Worm (Caenorhabditis elegans) whole organism, L1 larva: ENCODE measurements around the gene F58A3.3.
A peak's percentile ranks its signal among the peaks of the same experiment; 100 is the strongest.

ENCODE experiments used
- C16A3.4 ChIP-seq: fragments of 150-350 bp; optimal IDR thresholded peaks from 2 replicates; lab custom pipeline; 2014; ENCODE audit warnings: missing biosample characterization, missing genetic modification characterization
- C34B4.2 ChIP-seq: sonication (generic microtip); optimal IDR thresholded peaks from 2 replicates; lab custom pipeline; 2017; ENCODE audit warnings: mild to moderate bottlenecking, missing genetic modification characterization, missing compliant biosample characterization
- aha-1 ChIP-seq: fragments of 150-350 bp; optimal IDR thresholded peaks from 2 replicates; lab custom pipeline; 2014; ENCODE audit warnings: missing biosample characterization, missing genetic modification characterization
- ama-1 ChIP-seq: fragments of 150-350 bp; optimal IDR thresholded peaks from 2 replicates; lab custom pipeline; 2014
- ceh-8 ChIP-seq: fragments of 200-800 bp; sonication (Bioruptor generic); optimal IDR thresholded peaks from 2 replicates; lab custom pipeline; 2018; ENCODE audit warnings: mild to moderate bottlenecking, missing genetic modification characterization, moderate library complexity, missing compliant biosample characterization
- ceh-82 ChIP-seq, 3 experiments: fragments of 150-350 bp in 1 of 3; sonication (generic microtip) in 2 of 3; optimal IDR thresholded peaks; 2 replicates each; lab custom pipeline; 2014 to 2017; ENCODE audit warnings: missing biosample characterization in 3 of 3, missing genetic modification characterization in 3 of 3
- ces-1 ChIP-seq: fragments of 150-350 bp; optimal IDR thresholded peaks from 2 replicates; lab custom pipeline; 2014; ENCODE audit warnings: missing biosample characterization, missing genetic modification reagents, missing genetic modification characterization
- dsc-1 ChIP-seq: sonication (generic microtip); optimal IDR thresholded peaks from 2 replicates; lab custom pipeline; 2016; ENCODE audit warnings: mild to moderate bottlenecking, missing genetic modification characterization, missing compliant biosample characterization
- efl-1 ChIP-seq, 4 experiments: fragments of 150-350 bp; optimal IDR thresholded peaks in 3 of 4; peaks in 1 of 4; 1 replicate in 1 of 4; 2 replicates in 3 of 4; lab custom pipeline; 2014; ENCODE audit warnings: missing biosample characterization in 2 of 4, missing genetic modification characterization in 2 of 4, missing genetic modification reagents in 2 of 4
- egl-13 ChIP-seq: sonication (generic microtip); optimal IDR thresholded peaks from 2 replicates; lab custom pipeline; 2016; ENCODE audit warnings: missing genotype, missing genetic modification reagents, missing genetic modification characterization, missing compliant biosample characterization
- egl-27 ChIP-seq, 2 experiments: fragments of 150-350 bp in 1 of 2; sonication (generic microtip); optimal IDR thresholded peaks; 3 replicates each; lab custom pipeline; 2017 to 2018; ENCODE audit warnings: missing biosample characterization in 2 of 2, missing genetic modification characterization in 2 of 2, missing genetic modification reagents in 2 of 2
- ets-5 ChIP-seq: fragments of 200-800 bp; sonication (Bioruptor generic); IDR thresholded peaks from 2 replicates; pipeline ENCODE4 v1.3.6; 2022; ENCODE audit warnings: missing genetic modification characterization, missing compliant biosample characterization
- fkh-10 ChIP-seq: sonication (generic microtip); optimal IDR thresholded peaks from 2 replicates; lab custom pipeline; 2017; ENCODE audit warnings: missing biosample characterization, missing genetic modification reagents, missing genetic modification characterization
- fkh-4 ChIP-seq: sonication (generic microtip); optimal IDR thresholded peaks from 2 replicates; lab custom pipeline; 2016; ENCODE audit warnings: missing compliant biosample characterization, missing genetic modification characterization, borderline replicate concordance
- fkh-8 ChIP-seq: sonication (generic microtip); optimal IDR thresholded peaks from 2 replicates; lab custom pipeline; 2016; ENCODE audit warnings: mild to moderate bottlenecking, missing genetic modification characterization, missing compliant biosample characterization
- fos-1 ChIP-seq: fragments of 150-350 bp; optimal IDR thresholded peaks from 2 replicates; lab custom pipeline; 2014; ENCODE audit warnings: missing biosample characterization, missing genetic modification characterization
- grh-1 ChIP-seq: fragments of 200-800 bp; sonication (Bioruptor generic); IDR thresholded peaks from 2 replicates; pipeline ENCODE4 v1.3.6; 2022; ENCODE audit warnings: missing genetic modification reagents, missing genetic modification characterization, missing compliant biosample characterization
- hpl-2 ChIP-seq: fragments of 150-350 bp; optimal IDR thresholded peaks from 2 replicates; lab custom pipeline; 2014; ENCODE audit warnings: missing biosample characterization, missing genetic modification reagents, missing genetic modification characterization
- irx-1 ChIP-seq: sonication (generic microtip); optimal IDR thresholded peaks from 2 replicates; lab custom pipeline; 2016; ENCODE audit warnings: missing genetic modification characterization, missing compliant biosample characterization
- isw-1 ChIP-seq: fragments of 200-800 bp; sonication (Bioruptor generic); IDR thresholded peaks from 2 replicates; pipeline ENCODE4 v1.3.6; 2022; ENCODE audit warnings: missing genetic modification characterization, missing compliant biosample characterization
- lin-13 ChIP-seq: fragments of 150-350 bp; optimal IDR thresholded peaks from 2 replicates; lab custom pipeline; 2014; ENCODE audit warnings: missing biosample characterization, missing genetic modification reagents, missing genetic modification characterization
- lin-14 ChIP-seq: fragments of 200-800 bp; sonication (Bioruptor generic); optimal IDR thresholded peaks from 2 replicates; lab custom pipeline; 2018; ENCODE audit warnings: mild to moderate bottlenecking, missing genetic modification characterization, moderate library complexity, missing compliant biosample characterization
- lin-35 ChIP-seq, 2 experiments: fragments of 150-350 bp; optimal IDR thresholded peaks; 2 replicates each; lab custom pipeline; 2014; ENCODE audit warnings: missing biosample characterization in 2 of 2, missing genetic modification characterization in 2 of 2, missing genetic modification reagents in 2 of 2
- mab-9 ChIP-seq: fragments of 200-800 bp; sonication (Bioruptor generic); IDR thresholded peaks from 2 replicates; pipeline ENCODE4 v1.3.6; 2022; ENCODE audit warnings: missing genetic modification reagents, missing genetic modification characterization, missing compliant biosample characterization
- nhr-11 ChIP-seq: fragments of 150-350 bp; optimal IDR thresholded peaks from 2 replicates; lab custom pipeline; 2014; ENCODE audit warnings: missing biosample characterization, missing genetic modification characterization
- nhr-20 ChIP-seq: sonication (generic microtip); optimal IDR thresholded peaks from 2 replicates; lab custom pipeline; 2016; ENCODE audit warnings: mild to moderate bottlenecking, missing genetic modification characterization, missing compliant biosample characterization
- nhr-237 ChIP-seq: fragments of 150-350 bp; optimal IDR thresholded peaks from 2 replicates; lab custom pipeline; 2014; ENCODE audit warnings: missing biosample characterization, missing genetic modification characterization
- nhr-47 ChIP-seq: sonication (generic microtip); optimal IDR thresholded peaks from 2 replicates; lab custom pipeline; 2016; ENCODE audit warnings: mild to moderate bottlenecking, missing genetic modification characterization, moderate library complexity, missing compliant biosample characterization
- nhr-76 ChIP-seq: sonication (generic microtip); optimal IDR thresholded peaks from 2 replicates; lab custom pipeline; 2017; ENCODE audit warnings: missing biosample characterization, missing genetic modification characterization
- nhr-77 ChIP-seq: fragments of 150-350 bp; optimal IDR thresholded peaks from 2 replicates; lab custom pipeline; 2014; ENCODE audit warnings: missing biosample characterization, missing genetic modification characterization
- skn-1 ChIP-seq: fragments of 150-350 bp; optimal IDR thresholded peaks from 2 replicates; lab custom pipeline; 2014; ENCODE audit warnings: missing biosample characterization, missing genetic modification characterization
- snpc-4 ChIP-seq: fragments of 150-350 bp; optimal IDR thresholded peaks from 2 replicates; lab custom pipeline; 2014; ENCODE audit warnings: missing biosample characterization, missing genetic modification characterization
- snu-23 ChIP-seq: sonication (generic microtip); optimal IDR thresholded peaks from 2 replicates; lab custom pipeline; 2016; ENCODE audit warnings: missing genetic modification characterization, missing compliant biosample characterization
- sox-4 ChIP-seq: sonication (generic microtip); optimal IDR thresholded peaks from 2 replicates; lab custom pipeline; 2016; ENCODE audit warnings: missing genetic modification characterization, missing compliant biosample characterization
- sup-37 ChIP-seq: fragments of 200-800 bp; sonication (Bioruptor generic); optimal IDR thresholded peaks from 2 replicates; lab custom pipeline; 2018; ENCODE audit warnings: mild to moderate bottlenecking, missing genetic modification characterization, missing compliant biosample characterization
- swsn-7 ChIP-seq: sonication (generic microtip); optimal IDR thresholded peaks from 2 replicates; lab custom pipeline; 2016; ENCODE audit warnings: missing genetic modification characterization, missing compliant biosample characterization
- tbx-2 ChIP-seq: sonication (generic microtip); optimal IDR thresholded peaks from 2 replicates; lab custom pipeline; 2016; ENCODE audit warnings: missing genetic modification characterization, missing compliant biosample characterization
- unc-130 ChIP-seq: fragments of 150-350 bp; optimal IDR thresholded peaks from 2 replicates; lab custom pipeline; 2017; ENCODE audit warnings: missing biosample characterization, missing genetic modification characterization, inconsistent platforms
- zag-1 ChIP-seq: fragments of 150-350 bp; optimal IDR thresholded peaks from 2 replicates; lab custom pipeline; 2014; ENCODE audit warnings: missing biosample characterization, missing genetic modification characterization

Gene F58A3.3

DNA sequence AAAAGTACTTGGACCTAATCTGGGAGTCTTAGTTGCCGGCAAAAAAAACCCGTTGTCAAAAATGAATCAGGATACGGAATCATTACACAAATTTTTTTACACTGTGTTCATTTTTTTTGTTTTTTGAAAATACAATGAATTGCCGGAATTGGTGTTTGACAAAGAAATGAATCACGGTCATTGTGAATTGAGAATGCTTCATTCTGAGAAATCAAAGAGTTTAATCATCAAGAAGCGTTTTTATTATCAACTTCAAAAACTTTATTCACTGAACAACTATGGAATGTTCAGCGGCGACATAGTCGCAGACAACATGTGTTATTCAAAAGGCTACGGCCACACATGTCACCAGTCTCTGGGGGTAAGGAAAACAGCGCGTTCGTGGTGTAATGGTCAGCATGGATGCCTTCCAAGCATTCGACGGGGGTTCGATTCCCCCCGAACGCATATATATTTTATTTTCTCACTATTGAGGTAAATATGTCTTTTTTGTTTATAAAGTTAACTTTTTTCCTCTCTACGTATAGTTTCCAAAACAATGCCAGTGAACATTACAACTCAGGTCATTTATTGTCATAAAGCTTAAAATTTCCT, 48.9 kb upstream of the F58A3.3 start, which contains the start of gene nas-10 (continued):
- TF ChIP-seq efl-1 (optimal IDR thresholded peaks at IDR 0.05; lab: Kevin White, UChicago) (peak in 1 of 2 experiments; percentile 1), efl-1 (GFP tag; optimal IDR thresholded peaks at IDR 0.05 in 1 of 2; lab: Kevin White, UChicago) (peak in 1 of 2 experiments; percentile 86), fkh-10 (GFP tag; lab: Kevin White, UChicago) (peak; percentile 32), lin-14 (GFP tag; lab: Kevin White, UChicago) (peak; percentile 47), snu-23 (GFP tag; lab: Kevin White, UChicago) (peak; percentile 77), swsn-7 (tag; lab: Kevin White, UChicago) (peak; percentile 62), ets-5 (GFP tag; lab: Robert Waterston, UW) (no peak), ceh-8 (no peak), C34B4.2 (tag; lab: Kevin White, UChicago) (no peak), fos-1 (no peak), mab-9 (GFP tag; lab: Robert Waterston, UW) (no peak), tbx-2 (tag; lab: Kevin White, UChicago) (no peak), snpc-4 (tag; lab: Kevin White, UChicago) (no peak), lin-35 (GFP tag; optimal IDR thresholded peaks at IDR 0.05; lab: Kevin White, UChicago) (peak in 1 of 2 experiments; percentile 61), isw-1 (no peak), nhr-76 (tag; lab: Kevin White, UChicago) (no peak), zag-1 (no peak), sup-37 (GFP tag; lab: Kevin White, UChicago) (no peak), egl-13 (no peak), sox-4 (tag; lab: Kevin White, UChicago) (no peak), aha-1 (no peak), fkh-8 (tag; lab: Kevin White, UChicago) (no peak), C16A3.4 (tag; lab: Kevin White, UChicago) (peak; percentile 52), unc-130 (tag; lab: Kevin White, UChicago) (peak; percentile 25), grh-1 (GFP tag; lab: Robert Waterston, UW) (0 out of 2 replicates have a peak, but pooled peaks have one; percentile 24), egl-27 (tag; optimal IDR thresholded peaks at IDR 0.05; lab: Kevin White, UChicago) (no peak), dsc-1 (tag; lab: Kevin White, UChicago) (peak; percentile 52), ces-1 (no peak)

DNA sequence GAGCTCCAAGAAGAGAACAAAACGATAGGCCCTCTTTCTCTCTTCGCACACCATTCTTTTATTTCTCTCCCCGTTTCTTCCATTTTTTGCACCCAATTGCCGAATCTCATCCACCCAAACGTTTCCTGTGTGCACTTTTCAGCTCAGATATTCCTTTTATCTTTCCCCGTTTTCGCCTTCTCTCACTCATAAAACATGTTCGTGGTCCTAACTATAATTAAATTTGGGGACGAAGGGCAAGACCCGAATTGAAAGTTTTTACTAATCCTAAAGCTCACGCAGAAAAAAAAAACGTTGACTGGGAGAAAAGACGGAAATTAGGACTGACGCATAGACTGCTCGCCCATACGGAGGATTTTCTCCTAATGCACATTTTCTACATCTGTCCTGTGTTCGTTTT, 46.9 kb upstream of the F58A3.3 start:
- TF ChIP-seq irx-1 (no peak), lin-14 (GFP tag; lab: Kevin White, UChicago) (peak; percentile 47), hpl-2 (GFP tag; lab: Kevin White, UChicago) (no peak), ets-5 (GFP tag; lab: Robert Waterston, UW) (no peak)

DNA sequence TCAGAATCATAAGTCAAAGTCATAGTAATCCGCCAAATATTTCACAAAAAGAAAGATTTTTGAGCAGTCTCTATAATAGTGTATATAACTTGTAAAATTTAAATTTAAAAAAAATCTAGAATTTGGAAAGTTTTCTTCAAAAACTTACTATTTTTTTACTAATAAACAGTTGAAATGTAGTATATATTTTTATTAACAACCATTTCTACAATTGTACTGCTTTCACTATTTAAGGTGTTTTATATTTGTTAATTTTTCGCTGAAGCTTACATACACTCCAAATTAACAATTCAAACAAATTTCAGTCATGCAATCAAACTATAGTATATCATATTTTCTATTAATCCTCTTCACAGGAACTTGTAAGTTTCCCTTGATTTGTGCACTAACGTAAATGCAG, 46.2 kb upstream of the F58A3.3 start, which contains the start of gene lge-1:
TSS of gene lge-1 (plus strand) at position 301 of the 400 bp plus-strand sequence.
- TF ChIP-seq nhr-76 (tag; lab: Kevin White, UChicago) (no peak), nhr-47 (tag; lab: Kevin White, UChicago) (no peak), ces-1 (no peak), nhr-77 (tag; lab: Kevin White, UChicago) (no peak), nhr-11 (tag; lab: Kevin White, UChicago) (no peak), skn-1 (tag; lab: Kevin White, UChicago) (no peak), lin-35 (GFP tag; optimal IDR thresholded peaks at IDR 0.05; lab: Kevin White, UChicago) (no peak), ama-1 (no peak), ceh-82 (tag; optimal IDR thresholded peaks at IDR 0.05; lab: Kevin White, UChicago) (no peak), fkh-10 (GFP tag; lab: Kevin White, UChicago) (no peak), nhr-20 (tag; lab: Kevin White, UChicago) (no peak), nhr-237 (tag; lab: Kevin White, UChicago) (no peak), efl-1 (optimal IDR thresholded peaks at IDR 0.05; lab: Kevin White, UChicago) (no peak), efl-1 (GFP tag; optimal IDR thresholded peaks at IDR 0.05 in 1 of 2; lab: Kevin White, UChicago) (no peak), lin-13 (GFP tag; lab: Kevin White, UChicago) (no peak), sup-37 (GFP tag; lab: Kevin White, UChicago) (no peak), fkh-4 (tag; lab: Kevin White, UChicago) (no peak)
